Worm (Caenorhabditis elegans): ENCODE data around the gene tag-234.

ce11 chrII:5866920-5867319, 2.9 kb downstream of the tag-234 start:
- TF ChIP-seq tab-1 (GFP tag; IDR thresholded peaks at IDR 0.05) (no peak), klf-2 (GFP tag; conservative IDR thresholded peaks at IDR 0.05) (no peak), cog-1 (tag; optimal IDR thresholded peaks at IDR 0.05) (no peak), flt-1 (GFP tag; IDR thresholded peaks at IDR 0.05) (no peak), T22C8.4 (GFP tag; IDR thresholded peaks at IDR 0.05) (no peak), ztf-29 (GFP tag; IDR thresholded peaks at IDR 0.05) (no peak), ref-1 (GFP tag; conservative IDR thresholded peaks at IDR 0.05) (no peak), med-1 (GFP tag; optimal IDR thresholded peaks at IDR 0.05; ENCODE audit: insufficient read depth) (no peak), ztf-23 (GFP tag; IDR thresholded peaks at IDR 0.05) (no peak)
